Worm (Caenorhabditis elegans): ENCODE results near the gene C08B6.2.

ce11 chrV:10124799-10125548 lies 19.5 kb downstream of the C08B6.2 start, which contains the start of gene C08B6.10:
- TF ChIP-seq ztf-4 (tag; optimal IDR thresholded peaks at IDR 0.05): no peak
- TF ChIP-seq lin-15B (tag; optimal IDR thresholded peaks at IDR 0.05): no peak

Data from whole organism, L1 larva.